Fruit fly (Drosophila melanogaster): ENCODE measurements around the gene mRpS25.

- TF ChIP-seq CG1620 (GFP tag; optimal IDR thresholded peaks at IDR 0.05), result no peak
- no peak for TF ChIP-seq Mnt (GFP tag; optimal IDR thresholded peaks at IDR 0.05)
- no peak for TF ChIP-seq cnc (optimal IDR thresholded peaks at IDR 0.05)
- TF ChIP-seq Hr96 (GFP tag; optimal IDR thresholded peaks at IDR 0.05), result no peak
- no peak for TF ChIP-seq tj (GFP tag; optimal IDR thresholded peaks at IDR 0.05)
- TF ChIP-seq CG14711 (tag; optimal IDR thresholded peaks at IDR 0.05), result no peak
- no peak for TF ChIP-seq ovo (GFP tag; optimal IDR thresholded peaks at IDR 0.05)
- TF ChIP-seq kay (GFP tag; ENCODE audit: borderline replicate concordance), result no peak
- TF ChIP-seq CG33017 (tag; optimal IDR thresholded peaks at IDR 0.05), result no peak
- no peak for TF ChIP-seq toe (GFP tag; optimal IDR thresholded peaks at IDR 0.05)
- TF ChIP-seq pad (GFP tag; optimal IDR thresholded peaks at IDR 0.05), result no peak
- TF ChIP-seq CG7101 (tag; optimal IDR thresholded peaks at IDR 0.05), result no peak
Measured at dm6 chrX:14601922-14602321, 19.1 kb upstream of the mRpS25 start.
